Worm (Caenorhabditis elegans) whole organism, L2 larva: ENCODE measurements around the gene dac-1.

Experiments used
- C34F6.9 ChIP-seq: fragments of 150-350 bp; optimal IDR thresholded peaks from 2 replicates; lab custom pipeline; 2014; ENCODE audit warnings: missing biosample characterization, missing genetic modification characterization
- F13H6.1 ChIP-seq: sonication (generic microtip); optimal IDR thresholded peaks from 2 replicates; lab custom pipeline; 2016; ENCODE audit warnings: missing genetic modification characterization, missing compliant biosample characterization
- R02D3.7 ChIP-seq: fragments of 150-350 bp; optimal IDR thresholded peaks from 2 replicates; lab custom pipeline; 2014; ENCODE audit warnings: missing biosample characterization, missing genetic modification characterization
- Y55F3AM.14 ChIP-seq: fragments of 200-800 bp; sonication (Bioruptor generic); optimal IDR thresholded peaks from 2 replicates; lab custom pipeline; 2018; ENCODE audit warnings: mild to moderate bottlenecking, missing genetic modification characterization, missing compliant biosample characterization
- ZK546.5 ChIP-seq: sonication (generic microtip); optimal IDR thresholded peaks from 2 replicates; lab custom pipeline; 2017; ENCODE audit warnings: missing biosample characterization, missing genetic modification characterization
- alr-1 ChIP-seq: fragments of 150-350 bp; optimal IDR thresholded peaks from 2 replicates; lab custom pipeline; 2014; ENCODE audit warnings: missing biosample characterization, missing genetic modification characterization
- ama-1 ChIP-seq: fragments of 150-350 bp; optimal IDR thresholded peaks from 2 replicates; lab custom pipeline; 2018; ENCODE audit warnings: inconsistent platforms
- blmp-1 ChIP-seq: sonication (generic microtip); optimal IDR thresholded peaks from 2 replicates; lab custom pipeline; 2017; ENCODE audit warnings: missing genetic modification characterization, mild to moderate bottlenecking, missing compliant biosample characterization, antibody characterized with exemption, moderate library complexity; ENCODE audit not compliant: insufficient read depth
- ceh-16 ChIP-seq: fragments of 150-350 bp; optimal IDR thresholded peaks from 2 replicates; lab custom pipeline; 2014; ENCODE audit warnings: missing biosample characterization, missing genetic modification characterization
- crh-2 ChIP-seq: sonication (generic microtip); optimal IDR thresholded peaks from 2 replicates; lab custom pipeline; 2017; ENCODE audit warnings: missing biosample characterization, missing genetic modification characterization
- dmd-4 ChIP-seq: sonication (generic microtip); optimal IDR thresholded peaks from 2 replicates; lab custom pipeline; 2017; ENCODE audit warnings: missing biosample characterization, missing genetic modification characterization
- egl-27 ChIP-seq: sonication (generic microtip); optimal IDR thresholded peaks from 3 replicates; lab custom pipeline; 2017; ENCODE audit warnings: missing biosample characterization, missing genetic modification reagents, missing genetic modification characterization
- elt-1 ChIP-seq: fragments of 150-350 bp; optimal IDR thresholded peaks from 2 replicates; lab custom pipeline; 2014; ENCODE audit warnings: missing biosample characterization, missing genetic modification characterization
- elt-3 ChIP-seq: sonication (generic microtip); optimal IDR thresholded peaks from 2 replicates; lab custom pipeline; 2017; ENCODE audit warnings: missing biosample characterization, missing genetic modification characterization
- fos-1 ChIP-seq: fragments of 150-350 bp; optimal IDR thresholded peaks from 2 replicates; lab custom pipeline; 2014; ENCODE audit warnings: missing biosample characterization, missing genetic modification characterization
- gmeb-1 ChIP-seq: fragments of 150-350 bp; optimal IDR thresholded peaks from 2 replicates; lab custom pipeline; 2014; ENCODE audit warnings: missing biosample characterization, missing genetic modification characterization
- lin-11 ChIP-seq: fragments of 150-350 bp; sonication (generic microtip); optimal IDR thresholded peaks from 2 replicates; lab custom pipeline; 2014; ENCODE audit warnings: missing biosample characterization, missing genetic modification characterization, inconsistent platforms, mixed read lengths
- lin-13 ChIP-seq: fragments of 150-350 bp; optimal IDR thresholded peaks from 2 replicates; lab custom pipeline; 2014; ENCODE audit warnings: missing biosample characterization, missing genetic modification reagents, missing genetic modification characterization
- lin-39 ChIP-seq: fragments of 150-350 bp; optimal IDR thresholded peaks from 2 replicates; lab custom pipeline; 2014; ENCODE audit warnings: missing biosample characterization, missing genetic modification reagents, missing genetic modification characterization
- lsy-2 ChIP-seq, 2 experiments: fragments of 150-350 bp in 1 of 2; sonication (generic microtip) in 1 of 2; optimal IDR thresholded peaks; 2 replicates each; lab custom pipeline; 2014 to 2017; ENCODE audit warnings: missing biosample characterization in 2 of 2, missing genetic modification characterization in 2 of 2
- mab-5 ChIP-seq: fragments of 150-350 bp; optimal IDR thresholded peaks from 2 replicates; lab custom pipeline; 2014; ENCODE audit warnings: missing biosample characterization, missing genetic modification characterization
- mbf-1 ChIP-seq: sonication (generic microtip); optimal IDR thresholded peaks from 2 replicates; lab custom pipeline; 2017; ENCODE audit warnings: missing biosample characterization, missing genetic modification characterization
- mdl-1 ChIP-seq, 2 experiments: fragments of 150-350 bp in 1 of 2; sonication (generic microtip) in 1 of 2; optimal IDR thresholded peaks; 2 replicates each; lab custom pipeline; 2017; ENCODE audit warnings: missing biosample characterization in 2 of 2, missing genetic modification characterization in 2 of 2
- nhr-10 ChIP-seq: sonication (generic microtip); optimal IDR thresholded peaks from 2 replicates; lab custom pipeline; 2017; ENCODE audit warnings: missing biosample characterization, missing genetic modification characterization
- nhr-11 ChIP-seq: fragments of 150-350 bp; optimal IDR thresholded peaks from 2 replicates; lab custom pipeline; 2014; ENCODE audit warnings: missing biosample characterization, missing genetic modification characterization
- nhr-129 ChIP-seq: fragments of 150-350 bp; optimal IDR thresholded peaks from 2 replicates; lab custom pipeline; 2014; ENCODE audit warnings: missing biosample characterization, missing genetic modification characterization
- nhr-21 ChIP-seq: fragments of 150-350 bp; optimal IDR thresholded peaks from 2 replicates; lab custom pipeline; 2014; ENCODE audit warnings: missing biosample characterization, missing genetic modification characterization
- nhr-23 ChIP-seq: fragments of 150-350 bp; optimal IDR thresholded peaks from 2 replicates; lab custom pipeline; 2014; ENCODE audit warnings: missing biosample characterization, missing genetic modification reagents, missing genetic modification characterization
- nhr-237 ChIP-seq: fragments of 150-350 bp; optimal IDR thresholded peaks from 2 replicates; lab custom pipeline; 2014; ENCODE audit warnings: missing biosample characterization, missing genetic modification characterization
- nhr-77 ChIP-seq: fragments of 150-350 bp; optimal IDR thresholded peaks from 2 replicates; lab custom pipeline; 2014; ENCODE audit warnings: missing biosample characterization, missing genetic modification characterization
- peb-1 ChIP-seq: fragments of 150-350 bp; optimal IDR thresholded peaks from 2 replicates; lab custom pipeline; 2014; ENCODE audit warnings: missing biosample characterization, missing genetic modification characterization
- sem-4 ChIP-seq: fragments of 150-350 bp; optimal IDR thresholded peaks from 2 replicates; lab custom pipeline; 2014; ENCODE audit warnings: missing biosample characterization, missing genetic modification reagents, missing genetic modification characterization
- skn-1 ChIP-seq: sonication (generic microtip); optimal IDR thresholded peaks from 2 replicates; lab custom pipeline; 2017; ENCODE audit warnings: missing biosample characterization, missing genetic modification characterization
- sma-3 ChIP-seq: sonication (generic microtip); optimal IDR thresholded peaks from 2 replicates; lab custom pipeline; 2016; ENCODE audit warnings: missing genetic modification reagents, missing genetic modification characterization, missing compliant biosample characterization
- sma-9 ChIP-seq, 2 experiments: fragments of 150-350 bp in 1 of 2; sonication (generic microtip) in 1 of 2; optimal IDR thresholded peaks; 2 replicates each; lab custom pipeline; 2014 to 2016; ENCODE audit warnings: missing genetic modification characterization in 2 of 2, mild to moderate bottlenecking in 1 of 2, missing biosample characterization in 1 of 2, missing compliant biosample characterization in 1 of 2, missing genetic modification reagents in 1 of 2, moderate library complexity in 1 of 2
- snpc-4 ChIP-seq: fragments of 150-350 bp; optimal IDR thresholded peaks from 2 replicates; lab custom pipeline; 2014; ENCODE audit warnings: missing biosample characterization, missing genetic modification characterization
- unc-39 ChIP-seq: fragments of 150-350 bp; optimal IDR thresholded peaks from 2 replicates; lab custom pipeline; 2014; ENCODE audit warnings: missing biosample characterization, missing genetic modification characterization
- unc-62 ChIP-seq: fragments of 150-350 bp; optimal IDR thresholded peaks from 2 replicates; lab custom pipeline; 2014; ENCODE audit warnings: missing biosample characterization, missing genetic modification reagents, missing genetic modification characterization
- zag-1 ChIP-seq: fragments of 150-350 bp; optimal IDR thresholded peaks from 2 replicates; lab custom pipeline; 2014; ENCODE audit warnings: missing biosample characterization, missing genetic modification characterization
- ztf-4 ChIP-seq: fragments of 150-350 bp; optimal IDR thresholded peaks from 2 replicates; lab custom pipeline; 2014; ENCODE audit warnings: missing biosample characterization, missing genetic modification characterization

Gene dac-1

ce11 chrIII:819313-819712 is 3.4 kb downstream of the dac-1 start:
- TF ChIP-seq snpc-4 (tag; lab: Kevin White, UChicago) (peak; percentile 69), nhr-129 (no peak)

- TF ChIP-seq ztf-4 (no peak), mbf-1 (tag; lab: Kevin White, UChicago) (no peak), ceh-16 (tag; lab: Kevin White, UChicago) (no peak), nhr-11 (no peak), lsy-2 (tag; optimal IDR thresholded peaks at IDR 0.05; lab: Kevin White, UChicago) (peak in 1 of 2 experiments; percentile 25), egl-27 (tag; lab: Kevin White, UChicago) (no peak), blmp-1 (tag; lab: Kevin White, UChicago) (no peak), elt-3 (no peak), nhr-23 (no peak), crh-2 (tag; lab: Kevin White, UChicago) (no peak), C34F6.9 (tag; lab: Kevin White, UChicago) (peak; percentile 22), snpc-4 (tag; lab: Kevin White, UChicago) (no peak), nhr-21 (tag; lab: Kevin White, UChicago) (no peak), sma-9 (GFP tag; optimal IDR thresholded peaks at IDR 0.05; lab: Kevin White, UChicago) (peak; percentile 13), sma-9 (tag; optimal IDR thresholded peaks at IDR 0.05; lab: Kevin White, UChicago) (no peak), mab-5 (tag; lab: Kevin White, UChicago) (peak; percentile 33), gmeb-1 (tag; lab: Kevin White, UChicago) (no peak), unc-39 (tag; lab: Kevin White, UChicago) (no peak), unc-62 (GFP tag; lab: Kevin White, UChicago) (no peak), ama-1 (lab: Kevin White, UChicago) (no peak)
- TF ChIP-seq, all 48 proteins: peak for 4
Observed at ce11 chrIII:822546-823272, 6.8 kb downstream of the dac-1 start, which contains the start of gene clec-149. clec-149 (plus strand) TSS chrIII:823222.

- no peak for TF ChIP-seq elt-1
- TF ChIP-seq egl-27 (tag; lab: Kevin White, UChicago), result no peak
- TF ChIP-seq Y55F3AM.14 (GFP tag; lab: Kevin White, UChicago), result no peak
Observed at ce11 chrIII:825256-825655, 9.3 kb downstream of the dac-1 start.

DNA sequence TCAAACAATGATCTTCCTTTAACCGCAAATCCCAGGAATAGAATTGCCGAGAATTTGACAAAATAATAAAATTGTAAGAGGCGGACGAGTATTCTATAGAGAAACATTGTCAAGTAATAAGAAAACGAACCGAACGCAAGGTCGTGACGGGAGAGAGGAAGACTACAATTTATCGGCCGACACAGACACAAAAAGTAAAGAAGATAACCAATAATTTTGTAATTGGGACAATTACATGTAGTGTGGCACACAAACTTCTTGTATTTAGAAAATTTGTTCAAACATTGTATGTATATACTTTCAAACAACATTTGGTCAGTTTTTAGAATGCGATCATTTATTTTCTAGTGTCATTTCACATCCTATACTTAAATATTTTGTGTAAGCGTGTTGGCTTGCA is 16.0 kb downstream of the dac-1 start, which contains the start of gene ceeh-1:
TSS of gene ceeh-1 (minus strand) at position 317 of the 400 bp plus-strand sequence.
- TF ChIP-seq fos-1 (tag; lab: Kevin White, UChicago) (peak; percentile 32), zag-1 (tag; lab: Kevin White, UChicago) (no peak)
- TF ChIP-seq, all 48 proteins: peak for 1

- peak; percentile 2 for TF ChIP-seq ama-1 (lab: Kevin White, UChicago)
- TF ChIP-seq gmeb-1 (tag; lab: Kevin White, UChicago), result peak; percentile 49
- TF ChIP-seq nhr-129, result peak; percentile 88
- no peak for TF ChIP-seq dmd-4 (tag; lab: Kevin White, UChicago)
- no peak for TF ChIP-seq nhr-77 (tag; lab: Kevin White, UChicago)
- peak; percentile 11 for TF ChIP-seq sma-3 (GFP tag; lab: Kevin White, UChicago)
- no peak for TF ChIP-seq mdl-1 (tag; optimal IDR thresholded peaks at IDR 0.05; lab: Kevin White, UChicago)
- TF ChIP-seq peb-1 (tag; lab: Kevin White, UChicago), result no peak
- TF ChIP-seq alr-1, result no peak
- TF ChIP-seq nhr-21 (tag; lab: Kevin White, UChicago), result peak; percentile 45
- no peak for TF ChIP-seq nhr-10 (tag; lab: Kevin White, UChicago)
- no peak for TF ChIP-seq elt-3
- TF ChIP-seq crh-2 (tag; lab: Kevin White, UChicago), result peak; percentile 76
- peak; percentile 4 for TF ChIP-seq lin-13
- TF ChIP-seq nhr-237 (tag; lab: Kevin White, UChicago), result no peak
- no peak for TF ChIP-seq F13H6.1
- TF ChIP-seq sma-9 (GFP tag; optimal IDR thresholded peaks at IDR 0.05; lab: Kevin White, UChicago), result peak; percentile 60
- no peak for TF ChIP-seq sma-9 (tag; optimal IDR thresholded peaks at IDR 0.05; lab: Kevin White, UChicago)
- TF ChIP-seq lsy-2 (tag; optimal IDR thresholded peaks at IDR 0.05; lab: Kevin White, UChicago), result no peak
- no peak for TF ChIP-seq lin-11
- no peak for TF ChIP-seq mbf-1 (tag; lab: Kevin White, UChicago)
- TF ChIP-seq ceh-16 (tag; lab: Kevin White, UChicago), result no peak
- no peak for TF ChIP-seq ZK546.5
- TF ChIP-seq R02D3.7, result no peak
- TF ChIP-seq lin-39, result no peak
- TF ChIP-seq nhr-11, result no peak
- peak; percentile 95 for TF ChIP-seq fos-1 (tag; lab: Kevin White, UChicago)
- no peak for TF ChIP-seq sem-4 (tag; lab: Kevin White, UChicago)
- TF ChIP-seq ztf-4, result no peak
- no peak for TF ChIP-seq Y55F3AM.14 (GFP tag; lab: Kevin White, UChicago)
- no peak for TF ChIP-seq skn-1 (tag; lab: Kevin White, UChicago)
- TF ChIP-seq zag-1 (tag; lab: Kevin White, UChicago), result no peak
- TF ChIP-seq unc-62 (GFP tag; lab: Kevin White, UChicago), result no peak
Observed at ce11 chrIII:832855-833504, 17.0 kb downstream of the dac-1 start, which contains the start of gene zip-2. zip-2 (plus strand) TSS chrIII:832982.
